Worm (Caenorhabditis elegans) whole organism, L2 larva: Measurements from ENCODE around the gene fbxa-9.
"Not testable (repeated sequence)": the region's sequence is repeated elsewhere in the genome, so short reads cannot be mapped to it uniquely, and the experiment has no call there.

Source experiments
- F13H6.1 ChIP-seq: sonication (generic microtip); optimal IDR thresholded peaks from 2 replicates; lab custom pipeline; 2016; ENCODE audit warnings: missing genetic modification characterization, missing compliant biosample characterization
- Y55F3AM.14 ChIP-seq: fragments of 200-800 bp; sonication (Bioruptor generic); optimal IDR thresholded peaks from 2 replicates; lab custom pipeline; 2018; ENCODE audit warnings: mild to moderate bottlenecking, missing genetic modification characterization, missing compliant biosample characterization
- ZK546.5 ChIP-seq: sonication (generic microtip); optimal IDR thresholded peaks from 2 replicates; lab custom pipeline; 2017; ENCODE audit warnings: missing biosample characterization, missing genetic modification characterization
- alr-1 ChIP-seq: fragments of 150-350 bp; optimal IDR thresholded peaks from 2 replicates; lab custom pipeline; 2014; ENCODE audit warnings: missing biosample characterization, missing genetic modification characterization
- aly-2 ChIP-seq: fragments of 150-350 bp; optimal IDR thresholded peaks from 2 replicates; lab custom pipeline; 2014; ENCODE audit warnings: missing biosample characterization, missing genetic modification characterization
- ama-1 ChIP-seq: fragments of 150-350 bp; optimal IDR thresholded peaks from 2 replicates; lab custom pipeline; 2018; ENCODE audit warnings: inconsistent platforms
- blmp-1 ChIP-seq: sonication (generic microtip); optimal IDR thresholded peaks from 2 replicates; lab custom pipeline; 2017; ENCODE audit warnings: missing genetic modification characterization, mild to moderate bottlenecking, missing compliant biosample characterization, antibody characterized with exemption, moderate library complexity; ENCODE audit not compliant: insufficient read depth
- ceh-82 ChIP-seq: fragments of 150-350 bp; optimal IDR thresholded peaks from 2 replicates; lab custom pipeline; 2014; ENCODE audit warnings: missing biosample characterization, missing genetic modification characterization
- crh-2 ChIP-seq: sonication (generic microtip); optimal IDR thresholded peaks from 2 replicates; lab custom pipeline; 2017; ENCODE audit warnings: missing biosample characterization, missing genetic modification characterization
- dmd-4 ChIP-seq: sonication (generic microtip); optimal IDR thresholded peaks from 2 replicates; lab custom pipeline; 2017; ENCODE audit warnings: missing biosample characterization, missing genetic modification characterization
- egl-27 ChIP-seq: sonication (generic microtip); optimal IDR thresholded peaks from 3 replicates; lab custom pipeline; 2017; ENCODE audit warnings: missing biosample characterization, missing genetic modification reagents, missing genetic modification characterization
- elt-1 ChIP-seq: fragments of 150-350 bp; optimal IDR thresholded peaks from 2 replicates; lab custom pipeline; 2014; ENCODE audit warnings: missing biosample characterization, missing genetic modification characterization
- elt-3 ChIP-seq: sonication (generic microtip); optimal IDR thresholded peaks from 2 replicates; lab custom pipeline; 2017; ENCODE audit warnings: missing biosample characterization, missing genetic modification characterization
- fos-1 ChIP-seq: fragments of 150-350 bp; optimal IDR thresholded peaks from 2 replicates; lab custom pipeline; 2014; ENCODE audit warnings: missing biosample characterization, missing genetic modification characterization
- gmeb-1 ChIP-seq: fragments of 150-350 bp; optimal IDR thresholded peaks from 2 replicates; lab custom pipeline; 2014; ENCODE audit warnings: missing biosample characterization, missing genetic modification characterization
- lin-39 ChIP-seq: fragments of 150-350 bp; optimal IDR thresholded peaks from 2 replicates; lab custom pipeline; 2014; ENCODE audit warnings: missing biosample characterization, missing genetic modification reagents, missing genetic modification characterization
- mab-5 ChIP-seq: fragments of 150-350 bp; optimal IDR thresholded peaks from 2 replicates; lab custom pipeline; 2014; ENCODE audit warnings: missing biosample characterization, missing genetic modification characterization
- mbf-1 ChIP-seq: sonication (generic microtip); optimal IDR thresholded peaks from 2 replicates; lab custom pipeline; 2017; ENCODE audit warnings: missing biosample characterization, missing genetic modification characterization
- nhr-10 ChIP-seq: sonication (generic microtip); optimal IDR thresholded peaks from 2 replicates; lab custom pipeline; 2017; ENCODE audit warnings: missing biosample characterization, missing genetic modification characterization
- nhr-11 ChIP-seq: fragments of 150-350 bp; optimal IDR thresholded peaks from 2 replicates; lab custom pipeline; 2014; ENCODE audit warnings: missing biosample characterization, missing genetic modification characterization
- nhr-237 ChIP-seq: fragments of 150-350 bp; optimal IDR thresholded peaks from 2 replicates; lab custom pipeline; 2014; ENCODE audit warnings: missing biosample characterization, missing genetic modification characterization
- nhr-6 ChIP-seq: fragments of 150-350 bp; optimal IDR thresholded peaks from 2 replicates; lab custom pipeline; 2014; ENCODE audit warnings: missing biosample characterization, missing genetic modification characterization
- nhr-77 ChIP-seq: fragments of 150-350 bp; optimal IDR thresholded peaks from 2 replicates; lab custom pipeline; 2014; ENCODE audit warnings: missing biosample characterization, missing genetic modification characterization
- peb-1 ChIP-seq: fragments of 150-350 bp; optimal IDR thresholded peaks from 2 replicates; lab custom pipeline; 2014; ENCODE audit warnings: missing biosample characterization, missing genetic modification characterization
- sem-4 ChIP-seq: fragments of 150-350 bp; optimal IDR thresholded peaks from 2 replicates; lab custom pipeline; 2014; ENCODE audit warnings: missing biosample characterization, missing genetic modification reagents, missing genetic modification characterization
- sma-3 ChIP-seq: sonication (generic microtip); optimal IDR thresholded peaks from 2 replicates; lab custom pipeline; 2016; ENCODE audit warnings: missing genetic modification reagents, missing genetic modification characterization, missing compliant biosample characterization
- sma-9 ChIP-seq, 2 experiments: fragments of 150-350 bp in 1 of 2; sonication (generic microtip) in 1 of 2; optimal IDR thresholded peaks; 2 replicates each; lab custom pipeline; 2014 to 2016; ENCODE audit warnings: missing genetic modification characterization in 2 of 2, mild to moderate bottlenecking in 1 of 2, missing biosample characterization in 1 of 2, missing compliant biosample characterization in 1 of 2, missing genetic modification reagents in 1 of 2, moderate library complexity in 1 of 2
- snpc-4 ChIP-seq: fragments of 150-350 bp; optimal IDR thresholded peaks from 2 replicates; lab custom pipeline; 2014; ENCODE audit warnings: missing biosample characterization, missing genetic modification characterization
- unc-39 ChIP-seq: fragments of 150-350 bp; optimal IDR thresholded peaks from 2 replicates; lab custom pipeline; 2014; ENCODE audit warnings: missing biosample characterization, missing genetic modification characterization
- unc-55 ChIP-seq: fragments of 150-350 bp; sonication (generic microtip); optimal IDR thresholded peaks from 3 replicates; lab custom pipeline; 2014; ENCODE audit warnings: missing biosample characterization, missing genetic modification reagents, missing genetic modification characterization
- unc-62 ChIP-seq: fragments of 150-350 bp; optimal IDR thresholded peaks from 2 replicates; lab custom pipeline; 2014; ENCODE audit warnings: missing biosample characterization, missing genetic modification reagents, missing genetic modification characterization
- zag-1 ChIP-seq: fragments of 150-350 bp; optimal IDR thresholded peaks from 2 replicates; lab custom pipeline; 2014; ENCODE audit warnings: missing biosample characterization, missing genetic modification characterization

Gene fbxa-9

ce11 chrIII:2259329-2259728 is 7.1 kb upstream of the fbxa-9 start:
- TF ChIP-seq nhr-237 (tag; lab: Kevin White, UChicago) = no peak
- no peak for TF ChIP-seq ZK546.5 (tag; lab: Kevin White, UChicago)
- no peak for TF ChIP-seq dmd-4 (tag; lab: Kevin White, UChicago)
- TF ChIP-seq snpc-4 (tag; lab: Kevin White, UChicago) = no peak
- no peak for TF ChIP-seq crh-2 (tag; lab: Kevin White, UChicago)
- TF ChIP-seq blmp-1 (tag; lab: Kevin White, UChicago) = no peak

ce11 chrIII:2261353-2261752 is 5.1 kb upstream of the fbxa-9 start, which contains the start of gene fbxa-42:
TSS of gene fbxa-42 (minus strand) at chrIII:2261453.
- not testable (repeated sequence) for TF ChIP-seq nhr-6 (tag; lab: Kevin White, UChicago); elt-1 (tag; lab: Kevin White, UChicago); peb-1
- TF ChIP-seq, all 48 proteins: peak for 0; not testable (repeated sequence) for 48

ce11 chrIII:2262942-2263341 is 3.5 kb upstream of the fbxa-9 start, which contains the start of gene Y54F10BM.6:
TSS of gene Y54F10BM.6 (plus strand) at chrIII:2263242.
- TF ChIP-seq peb-1 = no peak
- TF ChIP-seq mab-5 (tag; lab: Kevin White, UChicago) = no peak
- TF ChIP-seq unc-62 (GFP tag; lab: Kevin White, UChicago) = no peak
- no peak for TF ChIP-seq mbf-1 (tag; lab: Kevin White, UChicago)
- TF ChIP-seq fos-1 (tag; lab: Kevin White, UChicago) = no peak
- no peak for TF ChIP-seq alr-1 (tag; lab: Kevin White, UChicago)
- TF ChIP-seq Y55F3AM.14 (GFP tag; lab: Kevin White, UChicago) = no peak
- TF ChIP-seq F13H6.1 (tag; lab: Kevin White, UChicago) = no peak
- TF ChIP-seq nhr-77 (tag; lab: Kevin White, UChicago) = no peak
- no peak for TF ChIP-seq unc-39 (tag; lab: Kevin White, UChicago)
- no peak for TF ChIP-seq nhr-11

ce11 chrIII:2272075-2272474 is 5.6 kb downstream of the fbxa-9 start, which contains the start of gene fbxa-48:
TSS of gene fbxa-48 (minus strand) at chrIII:2272175.
- no peak for TF ChIP-seq nhr-11
- TF ChIP-seq fos-1 (tag; lab: Kevin White, UChicago) = peak; percentile 48
- TF ChIP-seq unc-55 (GFP tag; lab: Kevin White, UChicago) = no peak
- TF ChIP-seq lin-39 (tag; lab: Kevin White, UChicago) = no peak
- no peak for TF ChIP-seq elt-3 (tag; lab: Kevin White, UChicago)
- no peak for TF ChIP-seq nhr-10 (tag; lab: Kevin White, UChicago)

- TF ChIP-seq fos-1 (tag; lab: Kevin White, UChicago) (no peak), ama-1 (lab: Kevin White, UChicago) (no peak), zag-1 (no peak), sem-4 (tag; lab: Kevin White, UChicago) (no peak), sma-3 (GFP tag; lab: Kevin White, UChicago) (no peak), gmeb-1 (tag; lab: Kevin White, UChicago) (no peak), elt-1 (tag; lab: Kevin White, UChicago) (no peak), egl-27 (tag; lab: Kevin White, UChicago) (no peak), lin-39 (tag; lab: Kevin White, UChicago) (no peak), ceh-82 (tag; lab: Kevin White, UChicago) (no peak), F13H6.1 (tag; lab: Kevin White, UChicago) (no peak), ZK546.5 (tag; lab: Kevin White, UChicago) (no peak), alr-1 (tag; lab: Kevin White, UChicago) (no peak), Y55F3AM.14 (GFP tag; lab: Kevin White, UChicago) (no peak), sma-9 (GFP tag; optimal IDR thresholded peaks at IDR 0.05; lab: Kevin White, UChicago) (no peak), sma-9 (tag; optimal IDR thresholded peaks at IDR 0.05; lab: Kevin White, UChicago) (no peak), aly-2 (tag; lab: Kevin White, UChicago) (no peak)
Observed at ce11 chrIII:2272732-2273131, 6.3 kb downstream of the fbxa-9 start, which contains the start of gene fbxa-39. TSS of gene fbxa-39 (plus strand) at chrIII:2273032.
